Worm (Caenorhabditis elegans) whole organism, L1 larva: ENCODE results near the gene ttr-52.

Experiments used
- C34B4.2 ChIP-seq: sonication (generic microtip); optimal IDR thresholded peaks from 2 replicates; lab custom pipeline; 2017; ENCODE audit warnings: mild to moderate bottlenecking, missing genetic modification characterization, missing compliant biosample characterization
- nhr-76 ChIP-seq: sonication (generic microtip); optimal IDR thresholded peaks from 2 replicates; lab custom pipeline; 2017; ENCODE audit warnings: missing biosample characterization, missing genetic modification characterization
- snpc-4 ChIP-seq: fragments of 150-350 bp; optimal IDR thresholded peaks from 2 replicates; lab custom pipeline; 2014; ENCODE audit warnings: missing biosample characterization, missing genetic modification characterization

- TF ChIP-seq snpc-4 (tag; lab: Kevin White, UChicago) (no peak), nhr-76 (tag; lab: Kevin White, UChicago) (no peak), C34B4.2 (tag; lab: Kevin White, UChicago) (no peak)
Measured at ce11 chrIII:13377249-13377648, 27.3 kb upstream of the ttr-52 start.
